Worm (Caenorhabditis elegans) whole organism, L4/young adult: ENCODE data around the gene aly-1.

ENCODE experiments used
- W03F9.2 ChIP-seq: fragments of 150-350 bp; optimal IDR thresholded peaks from 2 replicates; lab custom pipeline; 2014; ENCODE audit warnings: missing biosample characterization, missing genetic modification characterization
- dao-5 ChIP-seq: sonication (generic microtip); optimal IDR thresholded peaks from 2 replicates; lab custom pipeline; 2016; ENCODE audit warnings: missing genotype, missing genetic modification characterization, moderate library complexity, missing compliant biosample characterization
- him-1 ChIP-seq: sonication (generic microtip); optimal IDR thresholded peaks from 2 replicates; lab custom pipeline; 2016; ENCODE audit warnings: missing genotype, missing genetic modification reagents, missing genetic modification characterization, missing compliant biosample characterization

ce11 chrIV:9063518-9063917 is 45.2 kb upstream of the aly-1 start:
- TF ChIP-seq him-1 (tag; lab: Kevin White, UChicago) (no peak), W03F9.2 (no peak), dao-5 (no peak)
